Fruit fly (Drosophila melanogaster): Measurements from ENCODE around the gene mRpL1.

DNA sequence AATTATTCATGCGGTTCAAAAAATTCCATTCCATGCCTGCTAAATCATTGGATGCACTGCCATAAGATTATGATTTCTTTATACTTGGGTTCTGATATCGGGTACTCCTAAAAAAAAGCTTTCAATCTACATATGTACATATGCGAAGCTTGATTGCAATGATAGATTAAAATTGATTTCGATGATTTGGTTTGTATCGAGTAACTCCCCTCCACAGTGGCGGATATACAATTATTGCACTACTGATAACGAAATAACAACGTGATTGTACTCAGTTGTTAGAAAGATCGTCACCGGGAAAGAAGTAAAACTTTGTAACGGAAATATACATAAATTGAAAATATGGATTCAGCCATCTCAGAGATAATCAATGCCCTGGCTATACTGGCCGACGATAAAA lies 13.5 kb upstream of the mRpL1 start, which contains the start of gene Nazo:
- TF ChIP-seq eg (GFP tag; IDR thresholded peaks at IDR 0.05) (no peak), CG32006 (GFP tag; optimal IDR thresholded peaks at IDR 0.05) (no peak), CG10669 (GFP tag; optimal IDR thresholded peaks at IDR 0.05) (no peak), Eip75B (GFP tag; optimal IDR thresholded peaks at IDR 0.05) (no peak), fkh (GFP tag; optimal IDR thresholded peaks at IDR 0.05) (no peak), Sox15 (GFP tag; optimal IDR thresholded peaks at IDR 0.05) (no peak), Gug (GFP tag; IDR thresholded peaks at IDR 0.05) (no peak), CG3032 (tag; optimal IDR thresholded peaks at IDR 0.05) (no peak), CG6808 (GFP tag; optimal IDR thresholded peaks at IDR 0.05) (no peak), CG4318 (GFP tag; optimal IDR thresholded peaks at IDR 0.05) (no peak)
